Worm (Caenorhabditis elegans): ENCODE measurements around the gene R08A2.7.

- no peak for TF ChIP-seq dao-5 (tag; optimal IDR thresholded peaks at IDR 0.05)
- no peak for TF ChIP-seq W03F9.2 (tag; optimal IDR thresholded peaks at IDR 0.05)
- no peak for TF ChIP-seq him-1 (tag; optimal IDR thresholded peaks at IDR 0.05)
Measured at ce11 chrV:14707958-14708357, 15.2 kb upstream of the R08A2.7 start, which contains the start of gene R08A2.9.
